Worm (Caenorhabditis elegans) whole organism, L4 larva: ENCODE results near the gene fbxc-54.

Experiments
- F10B5.3 ChIP-seq: sonication (generic microtip); optimal IDR thresholded peaks from 2 replicates; lab custom pipeline; 2016; ENCODE audit warnings: mild to moderate bottlenecking, missing genetic modification characterization, missing compliant biosample characterization
- F26F4.8 ChIP-seq: fragments of 200-800 bp; sonication (Bioruptor generic); conservative IDR thresholded peaks from 2 replicates; pipeline ENCODE4 v1.3.6; 2022; ENCODE audit warnings: missing genetic modification characterization, missing compliant biosample characterization
- F44E2.7 ChIP-seq: fragments of 200-800 bp; sonication (Bioruptor generic); IDR thresholded peaks from 2 replicates; pipeline ENCODE4 v2.1.2; 2022; ENCODE audit warnings: missing genetic modification characterization, missing compliant biosample characterization
- T26A8.4 ChIP-seq: fragments of 200-800 bp; sonication (Bioruptor generic); IDR thresholded peaks from 2 replicates; pipeline ENCODE4 v1.3.6; 2022; ENCODE audit warnings: missing genetic modification characterization, missing compliant biosample characterization
- Y105C5A.15 ChIP-seq: fragments of 200-800 bp; sonication (Bioruptor generic); IDR thresholded peaks from 2 replicates; pipeline ENCODE4 v1.3.6; 2022; ENCODE audit warnings: missing genetic modification characterization, missing compliant biosample characterization
- Y75B8A.6 ChIP-seq: fragments of 200-800 bp; sonication (Bioruptor generic); IDR thresholded peaks from 2 replicates; pipeline ENCODE4 v1.3.6; 2022; ENCODE audit warnings: missing genetic modification reagents, missing genetic modification characterization, missing compliant biosample characterization
- ZK337.2 ChIP-seq: fragments of 200-800 bp; sonication (Bioruptor generic); IDR thresholded peaks from 2 replicates; pipeline ENCODE4 v1.3.6; 2022; ENCODE audit warnings: missing genetic modification reagents, missing genetic modification characterization, missing compliant biosample characterization
- ZK546.5 ChIP-seq, 2 experiments: sonication (generic microtip); optimal IDR thresholded peaks; 2 replicates each; lab custom pipeline; 2017; ENCODE audit warnings: missing biosample characterization in 2 of 2, missing genetic modification characterization in 2 of 2
- aly-2 ChIP-seq: sonication (generic microtip); optimal IDR thresholded peaks from 2 replicates; lab custom pipeline; 2018; ENCODE audit warnings: missing biosample characterization, missing genetic modification characterization
- ceh-20 ChIP-seq: fragments of 200-800 bp; sonication (Bioruptor generic); IDR thresholded peaks from 2 replicates; pipeline ENCODE4 v1.3.6; 2022; ENCODE audit warnings: missing genetic modification reagents, missing genetic modification characterization, missing compliant biosample characterization
- ceh-28 ChIP-seq: fragments of 150-350 bp; optimal IDR thresholded peaks from 2 replicates; lab custom pipeline; 2014; ENCODE audit warnings: missing biosample characterization, missing genetic modification reagents, missing genetic modification characterization
- ceh-82 ChIP-seq: sonication (generic microtip); optimal IDR thresholded peaks from 2 replicates; lab custom pipeline; 2017; ENCODE audit warnings: missing biosample characterization, missing genetic modification characterization
- ctbp-1 ChIP-seq: fragments of 200-800 bp; sonication (Bioruptor generic); IDR thresholded peaks from 2 replicates; pipeline ENCODE4 v1.3.6; 2022; ENCODE audit warnings: missing genetic modification reagents, missing genetic modification characterization, missing compliant biosample characterization
- daf-16 ChIP-seq, 3 experiments: sonication (generic microtip); optimal IDR thresholded peaks; 2 replicates each; lab custom pipeline; 2016 to 2017; ENCODE audit warnings: missing genetic modification characterization in 3 of 3, missing genetic modification reagents in 3 of 3, mild to moderate bottlenecking in 2 of 3, missing compliant biosample characterization in 2 of 3, missing biosample characterization in 1 of 3, moderate library complexity in 1 of 3
- daf-19 ChIP-seq: fragments of 200-800 bp; sonication (Bioruptor generic); conservative IDR thresholded peaks from 2 replicates; pipeline ENCODE4 v1.3.6; 2022; ENCODE audit warnings: missing genetic modification characterization, missing compliant biosample characterization
- dmd-8 ChIP-seq: fragments of 200-800 bp; sonication (Bioruptor generic); IDR thresholded peaks from 2 replicates; pipeline ENCODE4 v1.3.6; 2022; ENCODE audit warnings: missing genetic modification characterization, missing compliant biosample characterization
- duxl-1 ChIP-seq: sonication (generic microtip); optimal IDR thresholded peaks from 2 replicates; lab custom pipeline; 2016; ENCODE audit warnings: mild to moderate bottlenecking, missing genetic modification characterization, moderate library complexity, missing compliant biosample characterization; ENCODE audit not compliant: poor library complexity
- dve-1 ChIP-seq: sonication (generic microtip); optimal IDR thresholded peaks from 2 replicates; lab custom pipeline; 2017; ENCODE audit warnings: antibody characterized with exemption, mild to moderate bottlenecking, missing genetic modification characterization, missing compliant biosample characterization; ENCODE audit not compliant: insufficient read depth
- fkh-10 ChIP-seq: fragments of 150-350 bp; optimal IDR thresholded peaks from 2 replicates; lab custom pipeline; 2014; ENCODE audit warnings: missing biosample characterization, missing genetic modification reagents, missing genetic modification characterization
- hif-1 ChIP-seq, 2 experiments: sonication (generic microtip); optimal IDR thresholded peaks; 2 replicates each; lab custom pipeline; 2016 to 2017; ENCODE audit warnings: missing compliant biosample characterization in 2 of 2, missing genetic modification characterization in 2 of 2, missing genetic modification reagents in 2 of 2, missing genotype in 2 of 2, mild to moderate bottlenecking in 1 of 2
- hlh-30 ChIP-seq: sonication (generic microtip); optimal IDR thresholded peaks from 2 replicates; lab custom pipeline; 2017; ENCODE audit warnings: antibody characterized with exemption, mild to moderate bottlenecking, missing genetic modification characterization, missing compliant biosample characterization; ENCODE audit not compliant: insufficient read depth
- hmg-1.1 ChIP-seq: fragments of 200-800 bp; sonication (Bioruptor generic); IDR thresholded peaks from 2 replicates; pipeline ENCODE4 v1.3.6; 2022; ENCODE audit warnings: missing genetic modification reagents, missing genetic modification characterization, missing compliant biosample characterization
- jun-1 ChIP-seq: fragments of 150-350 bp; optimal IDR thresholded peaks from 2 replicates; lab custom pipeline; 2014; ENCODE audit warnings: missing biosample characterization, missing genetic modification reagents, missing genetic modification characterization
- lim-7 ChIP-seq: fragments of 200-800 bp; sonication (Bioruptor generic); IDR thresholded peaks from 2 replicates; pipeline ENCODE4 v1.3.6; 2022; ENCODE audit warnings: missing genetic modification characterization, missing compliant biosample characterization
- lin-13 ChIP-seq: fragments of 150-350 bp; optimal IDR thresholded peaks from 2 replicates; lab custom pipeline; 2014; ENCODE audit warnings: missing biosample characterization, missing genetic modification reagents, missing genetic modification characterization
- lin-29 ChIP-seq: fragments of 200-800 bp; sonication (Bioruptor generic); IDR thresholded peaks from 2 replicates; pipeline ENCODE4 v1.3.6; 2022; ENCODE audit warnings: missing genetic modification reagents, missing genetic modification characterization, missing compliant biosample characterization
- lin-38 ChIP-seq: fragments of 200-800 bp; sonication (Bioruptor generic); IDR thresholded peaks from 2 replicates; pipeline ENCODE4 v1.3.6; 2022; ENCODE audit warnings: missing genetic modification reagents, missing genetic modification characterization, missing compliant biosample characterization
- lin-39 ChIP-seq: fragments of 150-350 bp; optimal IDR thresholded peaks from 2 replicates; lab custom pipeline; 2014; ENCODE audit warnings: missing biosample characterization, missing genetic modification reagents, missing genetic modification characterization
- lir-3 ChIP-seq: sonication (generic microtip); optimal IDR thresholded peaks from 2 replicates; lab custom pipeline; 2016; ENCODE audit warnings: mild to moderate bottlenecking, missing genetic modification characterization, missing compliant biosample characterization
- lsy-2 ChIP-seq, 2 experiments: fragments of 150-350 bp in 1 of 2; sonication (generic microtip) in 1 of 2; optimal IDR thresholded peaks; 2 replicates each; lab custom pipeline; 2014 to 2017; ENCODE audit warnings: missing biosample characterization in 2 of 2, missing genetic modification characterization in 2 of 2
- madf-5 ChIP-seq, 2 experiments: fragments of 200-800 bp; sonication (Bioruptor generic); IDR thresholded peaks; 2 replicates each; pipeline ENCODE4 v1.3.6; 2022; ENCODE audit warnings: missing compliant biosample characterization in 2 of 2, missing genetic modification characterization in 2 of 2
- madf-9 ChIP-seq: fragments of 200-800 bp; sonication (Bioruptor generic); conservative IDR thresholded peaks from 2 replicates; pipeline ENCODE4 v1.3.6; 2022; ENCODE audit warnings: missing genetic modification reagents, missing genetic modification characterization, missing compliant biosample characterization
- mdl-1 ChIP-seq, 2 experiments: fragments of 150-350 bp in 1 of 2; sonication (generic microtip) in 1 of 2; optimal IDR thresholded peaks; 2 replicates each; lab custom pipeline; 2014 to 2017; ENCODE audit warnings: missing biosample characterization in 2 of 2, missing genetic modification characterization in 2 of 2
- mes-2 ChIP-seq: sonication (generic microtip); optimal IDR thresholded peaks from 2 replicates; lab custom pipeline; 2016; ENCODE audit warnings: missing genotype, mild to moderate bottlenecking, missing genetic modification characterization, missing compliant biosample characterization; ENCODE audit not compliant: poor library complexity, severe bottlenecking
- nhr-102 ChIP-seq: sonication (generic microtip); optimal IDR thresholded peaks from 2 replicates; lab custom pipeline; 2016; ENCODE audit warnings: mild to moderate bottlenecking, missing genetic modification characterization, moderate library complexity, missing compliant biosample characterization
- nhr-25 ChIP-seq: sonication (generic microtip); optimal IDR thresholded peaks from 2 replicates; lab custom pipeline; 2017; ENCODE audit warnings: missing genetic modification characterization, mild to moderate bottlenecking, missing compliant biosample characterization, antibody characterized with exemption, moderate library complexity, borderline replicate concordance; ENCODE audit not compliant: insufficient read depth
- nhr-41 ChIP-seq: fragments of 200-800 bp; sonication (Bioruptor generic); IDR thresholded peaks from 2 replicates; pipeline ENCODE4 v1.3.6; 2022; ENCODE audit warnings: missing genetic modification reagents, missing genetic modification characterization, missing compliant biosample characterization
- nhr-6 ChIP-seq: fragments of 150-350 bp; optimal IDR thresholded peaks from 2 replicates; lab custom pipeline; 2014; ENCODE audit warnings: missing biosample characterization, missing genetic modification characterization
- pha-4 ChIP-seq, 2 experiments: fragments of 150-350 bp in 1 of 2; fragments of 200-800 bp in 1 of 2; sonication (Bioruptor generic) in 1 of 2; IDR thresholded peaks in 1 of 2; optimal IDR thresholded peaks in 1 of 2; 2 replicates each; pipeline versions ENCODE4 v1.3.6 to Lab custom; 2014 to 2022; ENCODE audit warnings: missing genetic modification characterization in 2 of 2, missing genetic modification reagents in 2 of 2, missing biosample characterization in 1 of 2, missing compliant biosample characterization in 1 of 2
- pqm-1 ChIP-seq: sonication (generic microtip); optimal IDR thresholded peaks from 2 replicates; lab custom pipeline; 2017; ENCODE audit warnings: missing biosample characterization, missing genetic modification characterization
- rbr-2 ChIP-seq: sonication (generic microtip); optimal IDR thresholded peaks from 2 replicates; lab custom pipeline; 2016; ENCODE audit warnings: missing genotype, missing genetic modification characterization, missing compliant biosample characterization
- saeg-2 ChIP-seq: fragments of 200-800 bp; sonication (Bioruptor generic); IDR thresholded peaks from 2 replicates; pipeline ENCODE4 v1.3.6; 2022; ENCODE audit warnings: missing genetic modification reagents, missing genetic modification characterization, missing compliant biosample characterization
- spr-3 ChIP-seq: fragments of 200-800 bp; sonication (Bioruptor generic); optimal IDR thresholded peaks from 2 replicates; lab custom pipeline; 2018; ENCODE audit warnings: mild to moderate bottlenecking, missing genetic modification characterization, missing compliant biosample characterization
- tag-97 ChIP-seq: fragments of 200-800 bp; sonication (Bioruptor generic); IDR thresholded peaks from 2 replicates; pipeline ENCODE4 v1.3.6; 2022; ENCODE audit warnings: missing genetic modification characterization, missing compliant biosample characterization
- zag-1 ChIP-seq: fragments of 150-350 bp; optimal IDR thresholded peaks from 2 replicates; lab custom pipeline; 2014; ENCODE audit warnings: missing biosample characterization, missing genetic modification characterization
- ztf-11 ChIP-seq: fragments of 150-350 bp; optimal IDR thresholded peaks from 2 replicates; lab custom pipeline; 2014; ENCODE audit warnings: missing biosample characterization, missing genetic modification characterization
- ztf-7 ChIP-seq: fragments of 150-350 bp; optimal IDR thresholded peaks from 2 replicates; lab custom pipeline; 2014; ENCODE audit warnings: missing biosample characterization, missing genetic modification characterization

The fbxc-54 gene

DNA sequence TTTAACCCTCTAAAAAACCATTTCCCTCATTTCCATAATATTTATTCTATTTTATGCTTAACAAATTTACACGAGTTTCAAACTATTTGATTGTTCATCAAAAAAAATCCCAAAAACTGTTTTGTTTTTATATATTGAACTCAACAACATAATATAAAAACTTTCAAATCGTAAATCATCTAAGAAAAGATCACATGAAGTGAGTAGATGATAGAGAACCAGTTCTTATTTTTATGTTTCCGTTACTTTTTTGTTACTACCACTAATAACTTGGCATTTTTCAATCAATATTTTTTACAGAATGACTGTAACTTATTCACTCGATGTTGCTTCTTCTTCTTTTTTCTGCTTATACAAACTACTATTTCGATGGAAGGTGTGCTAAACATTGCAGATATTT lies 18.8 kb upstream of the fbxc-54 start, which contains the start of gene best-3:
TSS of gene best-3 (plus strand) at position 301 of the 400 bp plus-strand sequence.
- TF ChIP-seq ztf-7 (tag; lab: Kevin White, UChicago) (no peak), nhr-25 (tag; lab: Kevin White, UChicago) (no peak), pqm-1 (tag; lab: Kevin White, UChicago) (no peak), ZK546.5 (tag; optimal IDR thresholded peaks at IDR 0.05; lab: Kevin White, UChicago) (no peak), nhr-102 (tag; lab: Kevin White, UChicago) (no peak)

DNA sequence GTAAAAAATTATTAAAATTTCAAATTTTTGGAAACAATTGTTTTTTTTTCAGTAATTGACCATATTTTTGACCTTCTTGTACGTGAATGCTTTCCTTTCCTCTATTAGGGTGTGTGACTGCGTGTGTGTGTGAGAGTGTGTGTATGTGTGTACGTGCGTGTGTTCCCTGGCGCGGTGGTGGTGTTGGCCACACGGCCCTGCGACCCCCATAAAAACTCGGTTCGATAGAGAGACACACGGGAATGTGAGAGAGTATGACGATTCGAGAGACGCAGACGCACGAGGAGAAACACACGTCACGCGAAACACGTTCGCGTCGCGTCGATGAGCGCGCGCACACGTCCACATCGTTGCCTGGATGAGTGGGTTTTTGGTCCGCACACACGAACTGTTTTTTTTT lies 12.7 kb upstream of the fbxc-54 start:
- TF ChIP-seq lin-29, result 0 out of 2 replicates have a peak, but pooled peaks have one; percentile 31
- peak; percentile 43 to 97 for TF ChIP-seq hif-1 (tag; optimal IDR thresholded peaks at IDR 0.05; lab: Kevin White, UChicago)
- peak; percentile 69 for TF ChIP-seq ctbp-1 (GFP tag; lab: Robert Waterston, UW)
- TF ChIP-seq pha-4 (GFP tag; IDR thresholded peaks at IDR 0.05; lab: Robert Waterston, UW), result no peak
- TF ChIP-seq pha-4 (tag; optimal IDR thresholded peaks at IDR 0.05; lab: Kevin White, UChicago), result no peak
- TF ChIP-seq duxl-1 (tag; lab: Kevin White, UChicago), result peak; percentile 21
- TF ChIP-seq lin-13, result peak; percentile 45
- TF ChIP-seq lim-7, result no peak
- TF ChIP-seq lir-3 (tag; lab: Kevin White, UChicago), result no peak
- TF ChIP-seq dve-1 (tag; lab: Kevin White, UChicago), result peak; percentile 80
- no peak for TF ChIP-seq ceh-28
- no peak for TF ChIP-seq spr-3 (GFP tag; lab: Kevin White, UChicago)
- peak; percentile 98 for TF ChIP-seq hlh-30 (tag; lab: Kevin White, UChicago)
- TF ChIP-seq hmg-1.1 (GFP tag; lab: Robert Waterston, UW), result peak; percentile 83
- no peak for TF ChIP-seq ZK337.2 (GFP tag; lab: Robert Waterston, UW)
- no peak for TF ChIP-seq lin-39 (tag; lab: Kevin White, UChicago)
- TF ChIP-seq daf-19 (GFP tag; lab: Robert Waterston, UW), result no peak
- no peak for TF ChIP-seq madf-5 (GFP tag; IDR thresholded peaks at IDR 0.05; lab: Robert Waterston, UW)
- TF ChIP-seq zag-1 (tag; lab: Kevin White, UChicago), result no peak
- TF ChIP-seq dmd-8 (GFP tag; lab: Robert Waterston, UW), result 0 out of 2 replicates have a peak, but pooled peaks have one; percentile 18
- TF ChIP-seq fkh-10 (GFP tag; lab: Kevin White, UChicago), result peak; percentile 28
- TF ChIP-seq nhr-41, result peak; percentile 91
- TF ChIP-seq F44E2.7 (GFP tag; lab: Robert Waterston, UW), result no peak
- no peak for TF ChIP-seq ceh-82 (tag; lab: Kevin White, UChicago)
- no peak for TF ChIP-seq tag-97
- TF ChIP-seq aly-2 (tag; lab: Kevin White, UChicago), result no peak
- peak; percentile 64; the same call in 1 of the 2 replicates for TF ChIP-seq madf-9 (GFP tag; lab: Robert Waterston, UW)
- peak; percentile 68; the same call in 1 of the 2 replicates for TF ChIP-seq T26A8.4
- no peak for TF ChIP-seq ztf-11 (tag; lab: Kevin White, UChicago)
- peak; percentile 82; the same call in 1 of the 2 replicates for TF ChIP-seq ceh-20
- 0 out of 2 replicates have a peak, but pooled peaks have one; percentile 53 for TF ChIP-seq saeg-2
- TF ChIP-seq rbr-2 (tag; lab: Kevin White, UChicago), result peak; percentile 86
- TF ChIP-seq jun-1 (tag; lab: Kevin White, UChicago), result no peak
- peak; percentile 48 for TF ChIP-seq nhr-6 (tag; lab: Kevin White, UChicago)
- peak; percentile 77 to 97 for TF ChIP-seq mdl-1 (tag; optimal IDR thresholded peaks at IDR 0.05; lab: Kevin White, UChicago)
- no peak for TF ChIP-seq Y105C5A.15 (GFP tag; lab: Robert Waterston, UW)
- no peak for TF ChIP-seq F10B5.3 (tag; lab: Kevin White, UChicago)
- no peak for TF ChIP-seq lin-38
- no peak for TF ChIP-seq F26F4.8 (GFP tag; lab: Robert Waterston, UW)
- TF ChIP-seq Y75B8A.6 (GFP tag; lab: Robert Waterston, UW), result 0 out of 2 replicates have a peak, but pooled peaks have one; percentile 50
- TF ChIP-seq lsy-2 (tag; optimal IDR thresholded peaks at IDR 0.05; lab: Kevin White, UChicago), result peak; percentile 42 to 69
- TF ChIP-seq mes-2, result peak; percentile 80
- peak in 1 of 2 experiments; percentile 30 for TF ChIP-seq daf-16 (GFP tag; optimal IDR thresholded peaks at IDR 0.05; lab: Kevin White, UChicago)
- peak; percentile 60 for TF ChIP-seq daf-16 (tag; optimal IDR thresholded peaks at IDR 0.05; lab: Kevin White, UChicago)
